Worm (Caenorhabditis elegans) whole organism, L3 larva: ENCODE measurements around the gene F13A7.7.

Source experiments
- ama-1 ChIP-seq: fragments of 150-350 bp; optimal IDR thresholded peaks from 2 replicates; lab custom pipeline; 2018
- ceh-16 ChIP-seq: sonication (generic microtip); optimal IDR thresholded peaks from 2 replicates; lab custom pipeline; 2017; ENCODE audit warnings: missing biosample characterization, missing genetic modification characterization
- daf-12 ChIP-seq: fragments of 150-350 bp; optimal IDR thresholded peaks from 2 replicates; lab custom pipeline; 2014; ENCODE audit warnings: missing biosample characterization, missing genetic modification reagents, missing genetic modification characterization
- elt-3 ChIP-seq, 3 experiments: fragments of 150-350 bp in 1 of 3; sonication (generic microtip) in 2 of 3; optimal IDR thresholded peaks; 2 replicates in 2 of 3; 4 replicates in 1 of 3; lab custom pipeline; 2014 to 2017; ENCODE audit warnings: missing biosample characterization in 3 of 3, missing genetic modification characterization in 3 of 3
- fos-1 ChIP-seq: fragments of 150-350 bp; optimal IDR thresholded peaks from 2 replicates; lab custom pipeline; 2014; ENCODE audit warnings: missing biosample characterization, missing genetic modification characterization
- lin-39 ChIP-seq: fragments of 150-350 bp; optimal IDR thresholded peaks from 2 replicates; lab custom pipeline; 2018; ENCODE audit warnings: missing biosample characterization, missing genetic modification reagents, missing genetic modification characterization
- mdl-1 ChIP-seq: fragments of 150-350 bp; optimal IDR thresholded peaks from 2 replicates; lab custom pipeline; 2014; ENCODE audit warnings: missing biosample characterization, missing genetic modification characterization
- nhr-11 ChIP-seq: fragments of 150-350 bp; optimal IDR thresholded peaks from 2 replicates; lab custom pipeline; 2014; ENCODE audit warnings: missing biosample characterization, missing genetic modification characterization
- nhr-25 ChIP-seq: sonication (generic microtip); optimal IDR thresholded peaks from 2 replicates; lab custom pipeline; 2017; ENCODE audit warnings: missing biosample characterization, missing genetic modification characterization
- nhr-77 ChIP-seq: fragments of 150-350 bp; optimal IDR thresholded peaks from 2 replicates; lab custom pipeline; 2014; ENCODE audit warnings: missing biosample characterization, missing genetic modification characterization
- pqm-1 ChIP-seq: fragments of 150-350 bp; optimal IDR thresholded peaks from 2 replicates; lab custom pipeline; 2017; ENCODE audit warnings: missing biosample characterization, missing genetic modification characterization, inconsistent platforms

DNA sequence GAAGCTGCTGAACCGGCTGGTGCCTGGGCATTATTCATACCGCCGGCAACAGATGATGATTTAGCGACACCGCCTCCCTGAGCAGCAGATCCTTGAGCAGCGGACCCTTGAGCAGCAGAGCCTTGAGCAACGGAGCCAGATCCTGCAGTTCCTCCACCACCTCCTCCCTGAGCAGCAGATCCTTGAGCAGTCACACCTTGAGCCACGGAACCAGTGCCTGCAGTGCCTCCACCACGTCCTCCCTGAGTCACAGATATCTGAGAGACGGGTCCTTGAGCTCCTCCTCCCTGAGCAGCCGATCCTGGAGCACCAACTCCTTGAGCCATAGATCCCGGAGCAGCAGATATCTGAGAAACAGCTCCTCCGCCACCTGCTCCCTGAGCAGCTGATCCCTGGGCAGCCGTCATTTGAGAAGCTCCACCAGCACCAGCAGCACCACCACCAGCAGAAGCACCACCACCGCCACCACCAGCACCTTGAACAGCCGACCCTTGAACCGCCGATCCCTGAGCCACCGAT, 7.1 kb downstream of the F13A7.7 start:
- TF ChIP-seq lin-39 (tag; lab: Kevin White, UChicago), result no peak
- TF ChIP-seq daf-12 (tag; lab: Kevin White, UChicago), result no peak
- no peak for TF ChIP-seq ama-1
- no peak for TF ChIP-seq pqm-1 (tag; lab: Kevin White, UChicago)
- no peak for TF ChIP-seq ceh-16
- no peak for TF ChIP-seq nhr-11
- no peak for TF ChIP-seq mdl-1 (tag; lab: Kevin White, UChicago)
- no peak for TF ChIP-seq nhr-25
- TF ChIP-seq elt-3 (tag; optimal IDR thresholded peaks at IDR 0.05; lab: Kevin White, UChicago), result no peak
- no peak for TF ChIP-seq fos-1 (tag; lab: Kevin White, UChicago)
- TF ChIP-seq nhr-77 (tag; lab: Kevin White, UChicago), result no peak
